Worm (Caenorhabditis elegans): ENCODE measurements around the gene pld-1.

ce11 chrII:5105020-5105419, 13.5 kb upstream of the pld-1 start:
- peak; percentile 92 for TF ChIP-seq ceh-45 (GFP tag; IDR thresholded peaks at IDR 0.05)
- TF ChIP-seq tbx-2 (tag; optimal IDR thresholded peaks at IDR 0.05): peak; percentile 92
- TF ChIP-seq hlh-13 (GFP tag; optimal IDR thresholded peaks at IDR 0.05): peak; percentile 95
- TF ChIP-seq rnt-1 (tag; optimal IDR thresholded peaks at IDR 0.05): peak; percentile 88
- peak; percentile 100 for TF ChIP-seq elt-2 (tag; optimal IDR thresholded peaks at IDR 0.05)
- peak; percentile 68 for TF ChIP-seq pag-3 (tag; optimal IDR thresholded peaks at IDR 0.05; ENCODE audit: borderline replicate concordance)
- peak; percentile 97 for TF ChIP-seq ceh-19 (GFP tag; optimal IDR thresholded peaks at IDR 0.05)
- no peak for TF ChIP-seq ama-1 (optimal IDR thresholded peaks at IDR 0.05)
- peak; percentile 96 for TF ChIP-seq C38D4.7 (GFP tag; optimal IDR thresholded peaks at IDR 0.05)
- peak; percentile 79 for TF ChIP-seq fkh-10 (GFP tag; optimal IDR thresholded peaks at IDR 0.05)
